Worm (Caenorhabditis elegans): Measurements from ENCODE around the gene sorf-2.

sorf-2 gene

DNA sequence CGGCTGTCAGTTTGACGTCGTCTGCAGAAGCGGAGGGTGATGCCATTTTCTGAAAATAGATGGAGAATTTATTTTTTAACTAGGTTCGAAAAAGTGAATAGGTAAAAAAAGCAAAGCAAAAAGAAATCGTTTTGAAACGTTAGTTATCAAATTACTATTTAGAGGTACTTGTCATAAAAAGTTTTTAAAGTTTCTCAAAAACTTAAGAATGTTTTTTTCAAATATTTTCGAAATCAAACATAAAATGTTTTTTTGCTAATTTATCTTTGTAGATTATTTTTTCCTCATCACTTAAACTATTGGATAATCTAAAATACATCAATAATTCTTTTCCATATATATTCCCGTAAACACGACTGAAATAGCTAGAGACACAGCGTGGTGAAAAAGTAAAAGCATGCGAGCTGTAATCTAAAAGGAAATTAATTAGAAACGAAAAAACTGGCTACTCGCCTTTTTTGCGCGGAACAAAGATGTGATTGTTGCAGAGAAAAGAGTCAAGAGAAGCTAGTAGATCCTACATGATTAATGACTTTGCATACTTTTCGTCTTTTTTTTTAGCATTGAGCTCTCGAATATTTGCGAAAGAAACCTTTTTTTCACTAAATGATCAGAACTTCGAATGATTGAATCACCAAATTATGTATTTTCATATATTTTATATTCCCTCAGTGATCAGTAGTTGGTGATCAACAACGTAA, 45.0 kb downstream of the sorf-2 start, which contains the start of gene szy-2:
TSS of gene szy-2 (minus strand) at position 51 of the 701 bp plus-strand sequence.
- no peak for TF ChIP-seq dao-5 (tag; optimal IDR thresholded peaks at IDR 0.05)
- TF ChIP-seq him-1 (tag; optimal IDR thresholded peaks at IDR 0.05) = no peak
- TF ChIP-seq W03F9.2 (tag; optimal IDR thresholded peaks at IDR 0.05) = no peak

- TF ChIP-seq him-1 (tag; optimal IDR thresholded peaks at IDR 0.05) = no peak
- no peak for TF ChIP-seq W03F9.2 (tag; optimal IDR thresholded peaks at IDR 0.05)
- no peak for TF ChIP-seq dao-5 (tag; optimal IDR thresholded peaks at IDR 0.05)
Observed at ce11 chrIII:5372884-5373283, 46.5 kb downstream of the sorf-2 start.

- TF ChIP-seq him-1 (tag; optimal IDR thresholded peaks at IDR 0.05) (no peak), W03F9.2 (tag; optimal IDR thresholded peaks at IDR 0.05) (no peak), dao-5 (tag; optimal IDR thresholded peaks at IDR 0.05) (no peak)
Observed at ce11 chrIII:5373715-5374114, 47.3 kb downstream of the sorf-2 start.

- no peak for TF ChIP-seq dao-5 (tag; optimal IDR thresholded peaks at IDR 0.05)
- TF ChIP-seq W03F9.2 (tag; optimal IDR thresholded peaks at IDR 0.05) = no peak
- TF ChIP-seq him-1 (tag; optimal IDR thresholded peaks at IDR 0.05) = no peak
Observed at ce11 chrIII:5375001-5375532, 48.6 kb downstream of the sorf-2 start.

- TF ChIP-seq him-1 (tag; optimal IDR thresholded peaks at IDR 0.05) = no peak
- no peak for TF ChIP-seq W03F9.2 (tag; optimal IDR thresholded peaks at IDR 0.05)
Observed at ce11 chrIII:5379879-5380331, 53.5 kb downstream of the sorf-2 start, which contains the start of gene paqr-2. Gene paqr-2 (minus strand): TSS chrIII:5379929.

DNA sequence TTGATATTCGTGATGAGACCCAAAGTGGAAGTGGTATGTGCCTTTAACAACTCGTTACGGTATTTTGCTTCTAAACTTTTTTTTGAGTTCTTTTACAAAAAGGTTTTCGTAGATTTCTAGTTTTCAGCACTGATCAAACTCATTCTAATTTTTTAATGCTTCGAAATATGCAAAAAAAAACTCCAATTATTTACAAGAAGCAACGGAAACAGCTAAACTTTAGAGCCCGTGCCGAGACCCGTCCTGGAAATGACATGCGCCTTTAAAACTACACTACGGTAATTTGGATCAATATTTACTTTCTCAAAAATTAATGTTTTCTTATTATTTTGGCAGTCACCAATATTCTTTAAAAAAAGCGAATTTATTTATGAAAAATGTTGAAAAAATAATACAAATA, 54.1 kb downstream of the sorf-2 start:
- TF ChIP-seq him-1 (tag; optimal IDR thresholded peaks at IDR 0.05) (no peak), dao-5 (tag; optimal IDR thresholded peaks at IDR 0.05) (no peak), W03F9.2 (tag; optimal IDR thresholded peaks at IDR 0.05) (no peak)

DNA sequence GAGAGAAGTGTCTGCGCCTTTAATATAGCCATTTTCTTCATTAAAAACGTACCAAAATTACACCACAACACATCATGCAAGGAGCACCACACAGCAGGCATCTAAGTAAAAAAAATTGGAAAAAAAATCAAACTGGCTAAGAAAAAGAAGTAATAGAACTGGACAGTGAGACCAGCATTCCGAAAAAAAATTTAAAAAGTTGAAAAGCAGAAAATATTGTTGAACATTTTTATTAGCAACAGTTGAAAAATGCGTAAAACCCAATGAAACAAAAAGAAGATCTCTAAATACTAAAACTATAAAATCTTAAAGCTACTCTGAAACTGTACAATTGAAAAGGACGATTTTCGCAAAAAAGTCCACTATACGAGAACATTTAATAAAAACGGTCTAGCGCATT, 55.6 kb downstream of the sorf-2 start, which contains the start of gene Y32H12A.6:
TSS of gene Y32H12A.6 (minus strand) at position 101 of the 400 bp plus-strand sequence.
- TF ChIP-seq W03F9.2 (tag; optimal IDR thresholded peaks at IDR 0.05) = no peak
